Worm (Caenorhabditis elegans): ENCODE measurements around the gene Y39E4B.6.

DNA sequence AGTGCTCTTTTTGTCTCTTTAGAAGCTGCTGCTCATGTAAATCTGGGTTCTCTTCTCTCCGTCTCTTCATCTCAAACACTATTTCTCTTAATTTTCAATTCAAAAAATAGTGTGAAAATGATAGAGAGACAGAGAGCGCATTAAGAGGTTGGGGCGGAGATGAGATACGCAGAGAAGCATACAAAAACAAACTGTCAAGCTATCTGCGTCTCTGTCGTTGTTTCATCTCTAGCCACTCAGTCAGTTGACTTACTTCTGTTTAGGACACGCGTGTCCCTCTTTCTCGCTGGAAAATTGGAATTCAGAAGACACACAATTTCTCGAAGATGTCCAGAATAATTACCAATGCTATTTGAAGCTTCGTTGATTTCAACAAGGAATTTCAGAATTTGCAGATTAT lies 9.4 kb upstream of the Y39E4B.6 start:
- TF ChIP-seq lin-13 (GFP tag; optimal IDR thresholded peaks at IDR 0.05), result peak; percentile 92
- TF ChIP-seq ztf-11 (tag; optimal IDR thresholded peaks at IDR 0.05), result peak; percentile 3
- TF ChIP-seq nhr-23 (tag; optimal IDR thresholded peaks at IDR 0.05), result no peak
- TF ChIP-seq elt-3 (tag; optimal IDR thresholded peaks at IDR 0.05), result no peak
- no peak for TF ChIP-seq unc-39 (tag; optimal IDR thresholded peaks at IDR 0.05)
- no peak for TF ChIP-seq Y55F3AM.14 (GFP tag; optimal IDR thresholded peaks at IDR 0.05)
- TF ChIP-seq nhr-11 (tag; optimal IDR thresholded peaks at IDR 0.05), result no peak
- no peak for TF ChIP-seq aly-2 (tag; optimal IDR thresholded peaks at IDR 0.05)
- peak; percentile 88 to 96 for TF ChIP-seq lsy-2 (tag; optimal IDR thresholded peaks at IDR 0.05)
- peak; percentile 98 for TF ChIP-seq ama-1 (optimal IDR thresholded peaks at IDR 0.05)
- TF ChIP-seq unc-55 (GFP tag; optimal IDR thresholded peaks at IDR 0.05), result peak; percentile 96
- no peak for TF ChIP-seq peb-1 (tag; optimal IDR thresholded peaks at IDR 0.05)

Measured in whole organism, L2 larva.